Worm (Caenorhabditis elegans) whole organism, young adult: ENCODE results near the gene T20B12.3.

Experiments used
- B0261.1 ChIP-seq: sonication (generic microtip); optimal IDR thresholded peaks from 2 replicates; lab custom pipeline; 2016; ENCODE audit warnings: mild to moderate bottlenecking, missing genetic modification characterization, moderate library complexity, missing compliant biosample characterization
- B0336.3 ChIP-seq: fragments of 200-800 bp; sonication (Bioruptor generic); IDR thresholded peaks from 2 replicates; pipeline ENCODE4 v1.3.6; 2022; ENCODE audit warnings: missing genetic modification characterization, missing compliant biosample characterization
- C17E4.6 ChIP-seq: fragments of 200-800 bp; sonication (Bioruptor generic); IDR thresholded peaks from 2 replicates; pipeline ENCODE4 v1.3.6; 2022; ENCODE audit warnings: missing genetic modification reagents, missing genetic modification characterization, missing compliant biosample characterization
- D2030.7 ChIP-seq: fragments of 200-800 bp; sonication (Bioruptor generic); IDR thresholded peaks from 2 replicates; pipeline ENCODE4 v1.3.6; 2022; ENCODE audit warnings: missing genetic modification reagents, missing genetic modification characterization, missing compliant biosample characterization
- F52B5.7 ChIP-seq: sonication (generic microtip); optimal IDR thresholded peaks from 2 replicates; lab custom pipeline; 2016; ENCODE audit warnings: mild to moderate bottlenecking, missing genetic modification characterization, missing compliant biosample characterization
- F55B11.4 ChIP-seq: sonication (generic microtip); optimal IDR thresholded peaks from 2 replicates; lab custom pipeline; 2016; ENCODE audit warnings: missing compliant biosample characterization, missing genetic modification characterization, borderline replicate concordance; ENCODE audit not compliant: insufficient read depth
- F57C9.4 ChIP-seq: sonication (generic microtip); optimal IDR thresholded peaks from 2 replicates; lab custom pipeline; 2017; ENCODE audit warnings: mild to moderate bottlenecking, missing genetic modification characterization, missing compliant biosample characterization
- T07F8.4 ChIP-seq: sonication (generic microtip); optimal IDR thresholded peaks from 2 replicates; lab custom pipeline; 2016; ENCODE audit warnings: mild to moderate bottlenecking, missing genetic modification characterization, moderate library complexity, missing compliant biosample characterization
- Y53G8AR.9 ChIP-seq: fragments of 200-800 bp; sonication (Bioruptor generic); conservative IDR thresholded peaks from 2 replicates; pipeline ENCODE4 v1.3.6; 2022; ENCODE audit warnings: missing genetic modification reagents, missing genetic modification characterization, missing compliant biosample characterization
- Y56A3A.18 ChIP-seq: fragments of 200-800 bp; sonication (Bioruptor generic); IDR thresholded peaks from 2 replicates; pipeline ENCODE4 v1.3.6; 2022; ENCODE audit warnings: missing genetic modification reagents, missing genetic modification characterization, missing compliant biosample characterization
- ama-1 ChIP-seq, 3 experiments: fragments of 150-350 bp in 1 of 3; sonication (generic microtip) in 2 of 3; optimal IDR thresholded peaks; 2 replicates each; lab custom pipeline; 2014 to 2018; ENCODE audit warnings: missing biosample characterization in 2 of 3, missing genetic modification characterization in 2 of 3, missing genetic modification reagents in 2 of 3
- atf-7 ChIP-seq: sonication (generic microtip); optimal IDR thresholded peaks from 2 replicates; lab custom pipeline; 2017; ENCODE audit warnings: mild to moderate bottlenecking, missing genetic modification characterization, missing compliant biosample characterization
- attf-5 ChIP-seq: fragments of 200-800 bp; sonication (Bioruptor generic); optimal IDR thresholded peaks from 2 replicates; lab custom pipeline; 2018; ENCODE audit warnings: mild to moderate bottlenecking, missing genetic modification characterization, missing compliant biosample characterization
- ccch-3 ChIP-seq: fragments of 200-800 bp; sonication (Bioruptor generic); optimal IDR thresholded peaks from 2 replicates; lab custom pipeline; 2018; ENCODE audit warnings: mild to moderate bottlenecking, missing genetic modification characterization, missing compliant biosample characterization
- cebp-1 ChIP-seq, 2 experiments: fragments of 200-800 bp in 1 of 2; sonication (Bioruptor generic) in 1 of 2; sonication (generic microtip) in 1 of 2; IDR thresholded peaks in 1 of 2; optimal IDR thresholded peaks in 1 of 2; 2 replicates each; pipeline versions ENCODE4 v1.3.6 to Lab custom; 2017 to 2022; ENCODE audit warnings: missing compliant biosample characterization in 2 of 2, missing genetic modification characterization in 2 of 2, mild to moderate bottlenecking in 1 of 2, missing genetic modification reagents in 1 of 2, moderate library complexity in 1 of 2
- ceh-40 ChIP-seq: fragments of 200-800 bp; sonication (Bioruptor generic); IDR thresholded peaks from 2 replicates; pipeline ENCODE4 v1.3.6; 2022; ENCODE audit warnings: missing genetic modification characterization, missing compliant biosample characterization
- ceh-58 ChIP-seq: fragments of 200-800 bp; sonication (Bioruptor generic); IDR thresholded peaks from 2 replicates; pipeline ENCODE4 v1.3.6; 2022; ENCODE audit warnings: missing genetic modification characterization, missing compliant biosample characterization
- ceh-79 ChIP-seq: sonication (generic microtip); optimal IDR thresholded peaks from 2 replicates; lab custom pipeline; 2017; ENCODE audit warnings: mild to moderate bottlenecking, missing genetic modification characterization, missing compliant biosample characterization
- chd-7 ChIP-seq: sonication (generic microtip); optimal IDR thresholded peaks from 2 replicates; lab custom pipeline; 2016; ENCODE audit warnings: mild to moderate bottlenecking, missing genetic modification characterization, moderate library complexity, missing compliant biosample characterization
- dpff-1 ChIP-seq: sonication (generic microtip); optimal IDR thresholded peaks from 2 replicates; lab custom pipeline; 2017; ENCODE audit warnings: mild to moderate bottlenecking, missing genetic modification characterization, missing compliant biosample characterization
- egrh-3 ChIP-seq: fragments of 200-800 bp; sonication (Bioruptor generic); IDR thresholded peaks from 2 replicates; pipeline ENCODE4 v1.3.6; 2022; ENCODE audit warnings: missing genetic modification reagents, missing genetic modification characterization, missing compliant biosample characterization
- ets-4 ChIP-seq: fragments of 200-800 bp; sonication (Bioruptor generic); optimal IDR thresholded peaks from 2 replicates; lab custom pipeline; 2018; ENCODE audit warnings: mild to moderate bottlenecking, missing genetic modification characterization, missing compliant biosample characterization
- gei-17 ChIP-seq: fragments of 200-800 bp; sonication (Bioruptor generic); optimal IDR thresholded peaks from 2 replicates; lab custom pipeline; 2018; ENCODE audit warnings: mild to moderate bottlenecking, missing genetic modification characterization, missing compliant biosample characterization
- hmg-1.2 ChIP-seq: fragments of 200-800 bp; sonication (Bioruptor generic); IDR thresholded peaks from 2 replicates; pipeline ENCODE4 v1.3.6; 2022; ENCODE audit warnings: missing genetic modification reagents, missing genetic modification characterization, missing compliant biosample characterization
- hmg-20 ChIP-seq: fragments of 200-800 bp; sonication (Bioruptor generic); IDR thresholded peaks from 2 replicates; pipeline ENCODE4 v1.3.6; 2022; ENCODE audit warnings: missing genetic modification reagents, missing genetic modification characterization, missing compliant biosample characterization
- hsf-1 ChIP-seq: fragments of 200-800 bp; sonication (Bioruptor generic); IDR thresholded peaks from 2 replicates; pipeline ENCODE4 v1.3.6; 2022; ENCODE audit warnings: missing genetic modification reagents, missing genetic modification characterization, missing compliant biosample characterization
- lag-1 ChIP-seq: fragments of 200-800 bp; sonication (Bioruptor generic); IDR thresholded peaks from 2 replicates; pipeline ENCODE4 v1.3.6; 2022; ENCODE audit warnings: missing genetic modification reagents, missing genetic modification characterization, missing compliant biosample characterization
- let-607 ChIP-seq, 2 experiments: fragments of 200-800 bp in 1 of 2; sonication (Bioruptor generic) in 1 of 2; sonication (generic microtip) in 1 of 2; optimal IDR thresholded peaks; 2 replicates each; lab custom pipeline; 2016 to 2018; ENCODE audit warnings: mild to moderate bottlenecking in 2 of 2, missing compliant biosample characterization in 2 of 2, missing genetic modification characterization in 2 of 2, moderate library complexity in 2 of 2, missing genotype in 1 of 2
- lin-40 ChIP-seq: sonication (generic microtip); optimal IDR thresholded peaks from 2 replicates; lab custom pipeline; 2016; ENCODE audit warnings: missing genetic modification characterization, mild to moderate bottlenecking, missing compliant biosample characterization, missing genotype, missing genetic modification reagents
- lir-1 ChIP-seq: fragments of 200-800 bp; sonication (Bioruptor generic); conservative IDR thresholded peaks from 2 replicates; pipeline ENCODE4 v1.3.6; 2022; ENCODE audit warnings: missing genetic modification reagents, missing genetic modification characterization, missing compliant biosample characterization
- lsy-27 ChIP-seq: sonication (generic microtip); optimal IDR thresholded peaks from 2 replicates; lab custom pipeline; 2017; ENCODE audit warnings: missing genetic modification characterization, mild to moderate bottlenecking, missing compliant biosample characterization, antibody characterized with exemption, missing genotype, borderline replicate concordance; ENCODE audit not compliant: insufficient read depth
- nfya-2 ChIP-seq: fragments of 200-800 bp; sonication (Bioruptor generic); IDR thresholded peaks from 2 replicates; pipeline ENCODE4 v1.3.6; 2022; ENCODE audit warnings: missing genetic modification reagents, missing genetic modification characterization, missing compliant biosample characterization
- pbrm-1 ChIP-seq: fragments of 200-800 bp; sonication (Bioruptor generic); IDR thresholded peaks from 2 replicates; pipeline ENCODE4 v1.3.6; 2022; ENCODE audit warnings: missing genetic modification reagents, missing genetic modification characterization, missing compliant biosample characterization
- repo-1 ChIP-seq: sonication (generic microtip); optimal IDR thresholded peaks from 2 replicates; lab custom pipeline; 2017; ENCODE audit warnings: mild to moderate bottlenecking, missing genetic modification characterization, missing compliant biosample characterization
- sdz-38 ChIP-seq: sonication (generic microtip); optimal IDR thresholded peaks from 2 replicates; lab custom pipeline; 2016; ENCODE audit warnings: missing genotype, missing genetic modification characterization, missing compliant biosample characterization
- sea-2 ChIP-seq: fragments of 200-800 bp; sonication (Bioruptor generic); IDR thresholded peaks from 2 replicates; pipeline ENCODE4 v1.3.6; 2022; ENCODE audit warnings: missing genetic modification characterization, missing compliant biosample characterization
- sptf-2 ChIP-seq: fragments of 200-800 bp; sonication (Bioruptor generic); optimal IDR thresholded peaks from 2 replicates; lab custom pipeline; 2018; ENCODE audit warnings: mild to moderate bottlenecking, missing genetic modification characterization, missing compliant biosample characterization
- unc-62 ChIP-seq: fragments of 150-350 bp; optimal IDR thresholded peaks from 2 replicates; lab custom pipeline; 2014; ENCODE audit warnings: missing biosample characterization, missing genetic modification reagents, missing genetic modification characterization
- xnd-1 ChIP-seq: sonication (generic microtip); optimal IDR thresholded peaks from 2 replicates; lab custom pipeline; 2016; ENCODE audit warnings: missing genotype, missing genetic modification reagents, missing genetic modification characterization, missing compliant biosample characterization
- zfh-2 ChIP-seq: fragments of 200-800 bp; sonication (Bioruptor generic); conservative IDR thresholded peaks from 2 replicates; pipeline ENCODE4 v1.3.6; 2022; ENCODE audit warnings: missing genetic modification reagents, missing genetic modification characterization, missing compliant biosample characterization
- zim-3 ChIP-seq: sonication (generic microtip); optimal IDR thresholded peaks from 2 replicates; lab custom pipeline; 2017; ENCODE audit warnings: mild to moderate bottlenecking, missing genetic modification characterization, moderate library complexity, missing compliant biosample characterization
- ztf-3 ChIP-seq: fragments of 200-800 bp; sonication (Bioruptor generic); optimal IDR thresholded peaks from 2 replicates; lab custom pipeline; 2018; ENCODE audit warnings: mild to moderate bottlenecking, missing genetic modification characterization, missing compliant biosample characterization
- ztf-6 ChIP-seq: fragments of 200-800 bp; sonication (Bioruptor generic); IDR thresholded peaks from 2 replicates; pipeline ENCODE4 v1.3.6; 2022; ENCODE audit warnings: missing genetic modification reagents, missing genetic modification characterization, missing compliant biosample characterization

T20B12.3 gene

DNA sequence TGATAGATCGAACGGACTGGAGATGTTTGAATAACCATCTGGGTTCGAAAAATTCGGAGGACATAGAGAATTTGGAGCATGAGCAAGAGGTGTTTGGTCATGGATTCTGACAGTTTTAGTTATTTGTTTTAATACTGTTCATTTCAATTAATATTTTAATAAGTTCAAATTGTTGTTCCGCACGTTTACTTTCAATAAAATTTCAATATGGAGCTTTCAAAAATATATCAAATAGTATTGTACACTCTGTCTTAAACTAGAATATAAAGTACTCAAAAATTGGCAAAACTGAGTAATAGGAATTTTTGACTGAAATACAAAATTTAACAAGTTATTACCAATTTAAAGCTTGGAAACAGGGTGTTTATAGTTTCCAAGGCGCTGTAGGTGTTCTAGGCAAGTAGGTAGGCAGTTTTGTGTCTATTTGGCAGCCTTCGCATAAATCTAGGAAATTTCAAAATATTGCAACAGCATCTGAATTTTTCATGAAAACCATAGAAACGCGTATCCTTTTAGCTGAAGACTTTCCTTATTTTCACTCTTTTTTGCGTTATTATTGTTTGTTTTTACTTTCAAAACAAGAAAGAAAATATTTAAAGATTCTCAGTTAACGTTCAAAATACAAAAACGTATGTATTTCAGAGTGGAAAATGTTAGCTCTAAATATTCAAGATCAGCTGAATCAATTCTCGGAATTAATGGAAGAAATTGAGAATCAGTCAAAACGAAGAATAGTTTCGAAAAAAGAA is 14.7 kb upstream of the T20B12.3 start, which contains the start of the genes T20B12.5 and T20B12.4:
TSS of gene T20B12.5 (minus strand) at position 101 of the 749 bp plus-strand sequence.
TSS of gene T20B12.4 (plus strand) at position 699 of the 749 bp plus-strand sequence.
- TF ChIP-seq unc-62 (no peak), lsy-27 (tag; lab: Kevin White, UChicago) (no peak), C17E4.6 (GFP tag; lab: Robert Waterston, UW) (no peak), lir-1 (GFP tag; lab: Robert Waterston, UW) (no peak), hmg-20 (GFP tag; lab: Robert Waterston, UW) (no peak), ztf-6 (GFP tag; lab: Robert Waterston, UW) (no peak), F52B5.7 (tag; lab: Kevin White, UChicago) (no peak), F57C9.4 (tag; lab: Kevin White, UChicago) (no peak), ccch-3 (GFP tag; lab: Kevin White, UChicago) (no peak), ets-4 (no peak), F55B11.4 (tag; lab: Kevin White, UChicago) (no peak), let-607 (tag; optimal IDR thresholded peaks at IDR 0.05; lab: Kevin White, UChicago) (no peak), atf-7 (tag; lab: Kevin White, UChicago) (no peak), D2030.7 (GFP tag; lab: Robert Waterston, UW) (no peak), ceh-79 (tag; lab: Kevin White, UChicago) (no peak)

DNA sequence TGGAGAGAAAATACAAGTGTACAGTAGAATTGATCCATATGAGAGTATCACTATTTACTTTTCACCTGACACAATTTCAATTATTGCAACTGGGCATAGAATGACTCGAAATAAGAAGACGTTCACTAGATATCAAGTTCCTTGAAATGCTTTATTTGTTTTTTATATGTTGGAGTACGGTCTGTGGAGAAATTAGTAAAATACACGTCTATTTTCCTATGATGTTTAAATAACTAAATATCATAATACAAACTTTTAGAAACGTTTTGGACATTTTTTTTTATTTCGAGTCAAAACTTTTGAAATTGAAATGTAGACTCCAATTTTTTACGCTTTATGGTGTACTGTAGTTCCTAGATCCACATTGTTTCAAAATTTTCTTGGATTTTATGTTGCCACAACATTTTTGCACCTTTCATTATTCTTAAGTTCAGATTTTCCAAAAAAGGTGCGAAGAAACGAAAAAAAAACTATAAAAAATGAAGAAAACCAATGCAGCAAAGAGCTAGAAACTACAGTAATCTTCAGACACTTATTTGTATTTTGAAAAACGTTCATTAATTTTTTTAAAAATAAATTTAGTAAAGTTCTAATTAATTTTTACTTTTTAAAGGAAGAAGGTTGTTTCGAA is 12.4 kb upstream of the T20B12.3 start:
- TF ChIP-seq ztf-3 (GFP tag; lab: Kevin White, UChicago) (no peak), ceh-40 (0 out of 2 replicates have a peak, but pooled peaks have one; percentile 9), zfh-2 (GFP tag; lab: Robert Waterston, UW) (no peak), F57C9.4 (tag; lab: Kevin White, UChicago) (peak; percentile 45), lag-1 (GFP tag; lab: Robert Waterston, UW) (no peak), egrh-3 (GFP tag; lab: Robert Waterston, UW) (no peak), lsy-27 (tag; lab: Kevin White, UChicago) (no peak), lin-40 (tag; lab: Kevin White, UChicago) (peak; percentile 48), ceh-58 (GFP tag; lab: Robert Waterston, UW) (no peak), nfya-2 (GFP tag; lab: Robert Waterston, UW) (no peak), zim-3 (no peak), chd-7 (tag; lab: Kevin White, UChicago) (peak; percentile 39), T07F8.4 (no peak), ama-1 (optimal IDR thresholded peaks at IDR 0.05; lab: Kevin White, UChicago) (peak; percentile 41), ama-1 (GFP tag; optimal IDR thresholded peaks at IDR 0.05; lab: Kevin White, UChicago) (no peak), repo-1 (tag; lab: Kevin White, UChicago) (peak; percentile 76), hsf-1 (GFP tag; lab: Robert Waterston, UW) (no peak), xnd-1 (tag; lab: Kevin White, UChicago) (no peak), ceh-79 (tag; lab: Kevin White, UChicago) (no peak), B0336.3 (GFP tag; lab: Robert Waterston, UW) (0 out of 2 replicates have a peak, but pooled peaks have one; percentile 13), sptf-2 (GFP tag; lab: Kevin White, UChicago) (no peak), attf-5 (GFP tag; lab: Kevin White, UChicago) (no peak), B0261.1 (no peak), hmg-1.2 (GFP tag; lab: Robert Waterston, UW) (no peak), Y56A3A.18 (GFP tag; lab: Robert Waterston, UW) (0 out of 2 replicates have a peak, but pooled peaks have one; percentile 47), pbrm-1 (GFP tag; lab: Robert Waterston, UW) (0 out of 2 replicates have a peak, but pooled peaks have one; percentile 36), sea-2 (GFP tag; lab: Robert Waterston, UW) (no peak), gei-17 (GFP tag; lab: Kevin White, UChicago) (no peak), Y53G8AR.9 (GFP tag; lab: Robert Waterston, UW) (no peak), dpff-1 (tag; lab: Kevin White, UChicago) (no peak), cebp-1 (GFP tag; IDR thresholded peaks at IDR 0.05; lab: Robert Waterston, UW) (no peak), cebp-1 (tag; optimal IDR thresholded peaks at IDR 0.05; lab: Kevin White, UChicago) (peak; percentile 43), sdz-38 (tag; lab: Kevin White, UChicago) (no peak)
